Fruit fly (Drosophila melanogaster) whole organism: ENCODE data around the gene CG31954.

ENCODE experiments used
- EcR ChIP-seq, 2 experiments: fragments of >200 bp; optimal IDR thresholded peaks; 2 replicates each; lab custom pipeline; 2017; ENCODE audit warnings: missing biosample characterization in 2 of 2, missing genetic modification characterization in 2 of 2, missing genetic modification reagents in 2 of 2
- usp ChIP-seq: fragments of >200 bp; optimal IDR thresholded peaks from 2 replicates; lab custom pipeline; 2017; ENCODE audit warnings: missing biosample characterization, missing genetic modification characterization, mixed read lengths

DNA sequence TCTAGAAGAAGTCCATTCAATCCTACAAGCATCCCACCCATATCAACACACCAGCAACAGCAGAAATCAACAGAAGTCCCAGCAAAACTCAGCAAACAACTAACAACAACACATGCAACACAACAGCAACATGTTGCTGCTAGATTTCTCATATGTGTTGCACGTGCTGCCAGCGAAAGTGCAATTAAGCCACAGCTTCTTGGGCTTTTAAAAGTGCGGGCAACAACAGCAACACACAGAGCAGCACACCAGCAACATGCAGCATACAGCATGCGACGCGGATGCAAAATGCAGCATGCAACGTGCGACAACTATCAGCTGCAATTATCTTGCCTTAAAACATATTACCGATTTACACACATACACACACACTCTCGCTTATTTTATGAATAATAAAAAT is 37.6 kb upstream of the CG31954 start:
- TF ChIP-seq usp (GFP tag; lab: Kevin White, UChicago) (no peak), EcR (GFP tag; optimal IDR thresholded peaks at IDR 0.05; lab: Kevin White, UChicago) (no peak)
